Worm (Caenorhabditis elegans) whole organism, young adult: ENCODE results near the gene iglr-1.

ENCODE experiments used
- B0019.2 ChIP-seq: fragments of 200-800 bp; sonication (Bioruptor generic); conservative IDR thresholded peaks from 2 replicates; pipeline ENCODE4 v1.3.6; 2022; ENCODE audit warnings: missing genetic modification reagents, missing genetic modification characterization, missing compliant biosample characterization
- B0261.1 ChIP-seq: sonication (generic microtip); optimal IDR thresholded peaks from 2 replicates; lab custom pipeline; 2016; ENCODE audit warnings: mild to moderate bottlenecking, missing genetic modification characterization, moderate library complexity, missing compliant biosample characterization
- C06A6.2 ChIP-seq: fragments of 200-800 bp; sonication (Bioruptor generic); conservative IDR thresholded peaks from 2 replicates; pipeline ENCODE4 v1.3.6; 2022; ENCODE audit warnings: missing genetic modification characterization, missing compliant biosample characterization
- C17E4.6 ChIP-seq: fragments of 200-800 bp; sonication (Bioruptor generic); IDR thresholded peaks from 2 replicates; pipeline ENCODE4 v1.3.6; 2022; ENCODE audit warnings: missing genetic modification reagents, missing genetic modification characterization, missing compliant biosample characterization
- F10E7.11 ChIP-seq: sonication (generic microtip); optimal IDR thresholded peaks from 2 replicates; lab custom pipeline; 2017; ENCODE audit warnings: mild to moderate bottlenecking, missing genetic modification characterization, moderate library complexity, missing compliant biosample characterization
- F37B4.10 ChIP-seq: fragments of 200-800 bp; sonication (Bioruptor generic); IDR thresholded peaks from 2 replicates; pipeline ENCODE4 v1.3.6; 2022; ENCODE audit warnings: missing genetic modification characterization, missing compliant biosample characterization
- F39B2.1 ChIP-seq: fragments of 200-800 bp; sonication (Bioruptor generic); IDR thresholded peaks from 2 replicates; pipeline ENCODE4 v1.3.6; 2022; ENCODE audit warnings: missing genetic modification reagents, missing genetic modification characterization, missing compliant biosample characterization
- F52B5.7 ChIP-seq: sonication (generic microtip); optimal IDR thresholded peaks from 2 replicates; lab custom pipeline; 2016; ENCODE audit warnings: mild to moderate bottlenecking, missing genetic modification characterization, missing compliant biosample characterization
- F57C9.4 ChIP-seq: sonication (generic microtip); optimal IDR thresholded peaks from 2 replicates; lab custom pipeline; 2017; ENCODE audit warnings: mild to moderate bottlenecking, missing genetic modification characterization, missing compliant biosample characterization
- Y56A3A.18 ChIP-seq: fragments of 200-800 bp; sonication (Bioruptor generic); IDR thresholded peaks from 2 replicates; pipeline ENCODE4 v1.3.6; 2022; ENCODE audit warnings: missing genetic modification reagents, missing genetic modification characterization, missing compliant biosample characterization
- Y67H2A.10 ChIP-seq: fragments of 200-800 bp; sonication (Bioruptor generic); conservative IDR thresholded peaks from 2 replicates; pipeline ENCODE4 v1.3.6; 2022; ENCODE audit warnings: missing genetic modification reagents, missing genetic modification characterization, missing compliant biosample characterization
- aptf-2 ChIP-seq: fragments of 200-800 bp; sonication (Bioruptor generic); conservative IDR thresholded peaks from 2 replicates; pipeline ENCODE4 v1.3.6; 2022; ENCODE audit warnings: missing genetic modification reagents, missing genetic modification characterization, missing compliant biosample characterization
- athp-1 ChIP-seq: sonication (generic microtip); optimal IDR thresholded peaks from 2 replicates; lab custom pipeline; 2017; ENCODE audit warnings: mild to moderate bottlenecking, missing genetic modification characterization, missing compliant biosample characterization
- attf-3 ChIP-seq: fragments of 200-800 bp; sonication (Bioruptor generic); conservative IDR thresholded peaks from 2 replicates; pipeline ENCODE4 v1.3.6; 2022; ENCODE audit warnings: missing genetic modification reagents, missing genetic modification characterization, missing compliant biosample characterization
- attf-6 ChIP-seq: fragments of 200-800 bp; sonication (Bioruptor generic); IDR thresholded peaks from 2 replicates; pipeline ENCODE4 v1.3.6; 2022; ENCODE audit warnings: missing genetic modification reagents, missing genetic modification characterization, missing compliant biosample characterization
- bed-1 ChIP-seq: fragments of 200-800 bp; sonication (Bioruptor generic); IDR thresholded peaks from 2 replicates; pipeline ENCODE4 v1.3.6; 2022; ENCODE audit warnings: missing genetic modification reagents, missing genetic modification characterization, missing compliant biosample characterization
- cebp-1 ChIP-seq, 2 experiments: fragments of 200-800 bp in 1 of 2; sonication (Bioruptor generic) in 1 of 2; sonication (generic microtip) in 1 of 2; IDR thresholded peaks in 1 of 2; optimal IDR thresholded peaks in 1 of 2; 2 replicates each; pipeline versions ENCODE4 v1.3.6 to Lab custom; 2017 to 2022; ENCODE audit warnings: missing compliant biosample characterization in 2 of 2, missing genetic modification characterization in 2 of 2, mild to moderate bottlenecking in 1 of 2, missing genetic modification reagents in 1 of 2, moderate library complexity in 1 of 2
- cebp-2 ChIP-seq: fragments of 200-800 bp; sonication (Bioruptor generic); IDR thresholded peaks from 2 replicates; pipeline ENCODE4 v1.3.6; 2022; ENCODE audit warnings: missing genetic modification characterization, missing compliant biosample characterization
- ceh-100 ChIP-seq: fragments of 200-800 bp; sonication (Bioruptor generic); IDR thresholded peaks from 2 replicates; pipeline ENCODE4 v1.3.6; 2022; ENCODE audit warnings: missing genetic modification reagents, missing genetic modification characterization, missing compliant biosample characterization
- dpff-1 ChIP-seq: sonication (generic microtip); optimal IDR thresholded peaks from 2 replicates; lab custom pipeline; 2017; ENCODE audit warnings: mild to moderate bottlenecking, missing genetic modification characterization, missing compliant biosample characterization
- dpl-1 ChIP-seq: fragments of 150-350 bp; optimal IDR thresholded peaks from 2 replicates; lab custom pipeline; 2014; ENCODE audit warnings: missing biosample characterization, missing genetic modification reagents, missing genetic modification characterization
- efl-1 ChIP-seq: fragments of 150-350 bp; optimal IDR thresholded peaks from 2 replicates; lab custom pipeline; 2014; ENCODE audit warnings: missing biosample characterization, missing genetic modification reagents, missing genetic modification characterization
- egrh-3 ChIP-seq: fragments of 200-800 bp; sonication (Bioruptor generic); IDR thresholded peaks from 2 replicates; pipeline ENCODE4 v1.3.6; 2022; ENCODE audit warnings: missing genetic modification reagents, missing genetic modification characterization, missing compliant biosample characterization
- him-1 ChIP-seq: sonication (generic microtip); optimal IDR thresholded peaks from 2 replicates; lab custom pipeline; 2016; ENCODE audit warnings: missing genotype, missing genetic modification reagents, missing genetic modification characterization, missing compliant biosample characterization
- hmg-1.2 ChIP-seq: fragments of 200-800 bp; sonication (Bioruptor generic); IDR thresholded peaks from 2 replicates; pipeline ENCODE4 v1.3.6; 2022; ENCODE audit warnings: missing genetic modification reagents, missing genetic modification characterization, missing compliant biosample characterization
- hrde-1 ChIP-seq: sonication (generic microtip); optimal IDR thresholded peaks from 2 replicates; lab custom pipeline; 2016; ENCODE audit warnings: missing genetic modification characterization, mild to moderate bottlenecking, missing compliant biosample characterization, moderate library complexity, missing genotype, missing genetic modification reagents, borderline replicate concordance
- hsf-1 ChIP-seq: fragments of 200-800 bp; sonication (Bioruptor generic); IDR thresholded peaks from 2 replicates; pipeline ENCODE4 v1.3.6; 2022; ENCODE audit warnings: missing genetic modification reagents, missing genetic modification characterization, missing compliant biosample characterization
- let-526 ChIP-seq: fragments of 200-800 bp; sonication (Bioruptor generic); IDR thresholded peaks from 2 replicates; pipeline ENCODE4 v1.3.6; 2022; ENCODE audit warnings: missing genetic modification reagents, missing genetic modification characterization, missing compliant biosample characterization
- let-607 ChIP-seq, 2 experiments: fragments of 200-800 bp in 1 of 2; sonication (Bioruptor generic) in 1 of 2; sonication (generic microtip) in 1 of 2; optimal IDR thresholded peaks; 2 replicates each; lab custom pipeline; 2016 to 2018; ENCODE audit warnings: mild to moderate bottlenecking in 2 of 2, missing compliant biosample characterization in 2 of 2, missing genetic modification characterization in 2 of 2, moderate library complexity in 2 of 2, missing genotype in 1 of 2
- lin-35 ChIP-seq, 3 experiments: fragments of 150-350 bp in 2 of 3; sonication (generic microtip) in 1 of 3; optimal IDR thresholded peaks; 2 replicates each; lab custom pipeline; 2014 to 2018; ENCODE audit warnings: missing biosample characterization in 3 of 3, missing genetic modification characterization in 3 of 3, missing genetic modification reagents in 3 of 3
- lin-40 ChIP-seq: sonication (generic microtip); optimal IDR thresholded peaks from 2 replicates; lab custom pipeline; 2016; ENCODE audit warnings: missing genetic modification characterization, mild to moderate bottlenecking, missing compliant biosample characterization, missing genotype, missing genetic modification reagents
- lir-1 ChIP-seq: fragments of 200-800 bp; sonication (Bioruptor generic); conservative IDR thresholded peaks from 2 replicates; pipeline ENCODE4 v1.3.6; 2022; ENCODE audit warnings: missing genetic modification reagents, missing genetic modification characterization, missing compliant biosample characterization
- lsy-27 ChIP-seq: sonication (generic microtip); optimal IDR thresholded peaks from 2 replicates; lab custom pipeline; 2017; ENCODE audit warnings: missing genetic modification characterization, mild to moderate bottlenecking, missing compliant biosample characterization, antibody characterized with exemption, missing genotype, borderline replicate concordance; ENCODE audit not compliant: insufficient read depth
- madf-3 ChIP-seq: fragments of 200-800 bp; sonication (Bioruptor generic); IDR thresholded peaks from 2 replicates; pipeline ENCODE4 v1.3.6; 2022; ENCODE audit warnings: missing genetic modification reagents, missing genetic modification characterization, missing compliant biosample characterization
- madf-6 ChIP-seq: fragments of 200-800 bp; sonication (Bioruptor generic); IDR thresholded peaks from 2 replicates; pipeline ENCODE4 v1.3.6; 2022; ENCODE audit warnings: missing genetic modification reagents, missing genetic modification characterization, missing compliant biosample characterization
- mel-28 ChIP-seq: sonication (generic microtip); optimal IDR thresholded peaks from 2 replicates; lab custom pipeline; 2016; ENCODE audit warnings: borderline replicate concordance, mild to moderate bottlenecking, missing genetic modification characterization, missing compliant biosample characterization
- nhr-179 ChIP-seq: sonication (generic microtip); optimal IDR thresholded peaks from 2 replicates; lab custom pipeline; 2016; ENCODE audit warnings: mild to moderate bottlenecking, missing genetic modification characterization, missing compliant biosample characterization
- nhr-80 ChIP-seq: sonication (generic microtip); optimal IDR thresholded peaks from 2 replicates; lab custom pipeline; 2016; ENCODE audit warnings: missing genetic modification characterization, missing compliant biosample characterization
- nhr-90 ChIP-seq: sonication (generic microtip); optimal IDR thresholded peaks from 2 replicates; lab custom pipeline; 2016; ENCODE audit warnings: missing genotype, mild to moderate bottlenecking, missing genetic modification characterization, missing compliant biosample characterization
- pbrm-1 ChIP-seq: fragments of 200-800 bp; sonication (Bioruptor generic); IDR thresholded peaks from 2 replicates; pipeline ENCODE4 v1.3.6; 2022; ENCODE audit warnings: missing genetic modification reagents, missing genetic modification characterization, missing compliant biosample characterization
- rcor-1 ChIP-seq: fragments of 200-800 bp; sonication (Bioruptor generic); IDR thresholded peaks from 2 replicates; pipeline ENCODE4 v1.3.6; 2022; ENCODE audit warnings: missing genetic modification reagents, missing genetic modification characterization, missing compliant biosample characterization
- repo-1 ChIP-seq: sonication (generic microtip); optimal IDR thresholded peaks from 2 replicates; lab custom pipeline; 2017; ENCODE audit warnings: mild to moderate bottlenecking, missing genetic modification characterization, missing compliant biosample characterization
- tlf-1 ChIP-seq: fragments of 200-800 bp; sonication (Bioruptor generic); optimal IDR thresholded peaks from 2 replicates; lab custom pipeline; 2018; ENCODE audit warnings: mild to moderate bottlenecking, missing genetic modification characterization, missing compliant biosample characterization
- unc-130 ChIP-seq: sonication (generic microtip); optimal IDR thresholded peaks from 2 replicates; lab custom pipeline; 2016; ENCODE audit warnings: missing genetic modification reagents, missing genetic modification characterization, missing compliant biosample characterization
- zim-3 ChIP-seq: sonication (generic microtip); optimal IDR thresholded peaks from 2 replicates; lab custom pipeline; 2017; ENCODE audit warnings: mild to moderate bottlenecking, missing genetic modification characterization, moderate library complexity, missing compliant biosample characterization
- ztf-18 ChIP-seq: sonication (generic microtip); optimal IDR thresholded peaks from 2 replicates; lab custom pipeline; 2016; ENCODE audit warnings: missing genotype, mild to moderate bottlenecking, missing genetic modification characterization, missing compliant biosample characterization
- ztf-3 ChIP-seq: fragments of 200-800 bp; sonication (Bioruptor generic); optimal IDR thresholded peaks from 2 replicates; lab custom pipeline; 2018; ENCODE audit warnings: mild to moderate bottlenecking, missing genetic modification characterization, missing compliant biosample characterization

Gene iglr-1

DNA sequence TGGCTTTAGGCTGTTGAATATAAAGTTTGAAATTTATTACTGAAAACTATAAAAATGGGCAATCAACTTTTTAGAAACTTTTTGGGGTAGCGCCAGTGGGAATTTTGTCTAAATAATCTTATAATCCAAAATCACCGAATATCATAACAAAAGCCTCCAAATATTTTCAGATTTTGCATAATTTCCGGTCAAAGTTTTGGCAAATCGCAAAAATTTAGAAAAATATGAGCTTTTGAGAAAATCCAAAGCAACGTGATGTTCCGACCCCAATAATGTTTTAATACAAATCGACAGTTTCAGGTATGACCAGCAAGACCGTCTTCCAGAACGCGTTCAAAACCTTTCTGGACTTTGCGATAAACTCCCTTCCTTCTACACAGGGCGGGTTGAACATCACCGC lies 11.8 kb downstream of the iglr-1 start, which contains the start of gene emre-1:
emre-1 (plus strand) TSS at position 301 of the 400 bp plus-strand sequence.
- TF ChIP-seq madf-6 (GFP tag; lab: Robert Waterston, UW) (no peak), attf-6 (GFP tag; lab: Robert Waterston, UW) (no peak), aptf-2 (GFP tag; lab: Robert Waterston, UW) (no peak), lsy-27 (tag; lab: Kevin White, UChicago) (no peak), B0261.1 (no peak), athp-1 (tag; lab: Kevin White, UChicago) (no peak), him-1 (tag; lab: Kevin White, UChicago) (no peak), tlf-1 (GFP tag; lab: Kevin White, UChicago) (no peak), rcor-1 (GFP tag; lab: Robert Waterston, UW) (no peak), cebp-2 (no peak), F39B2.1 (GFP tag; lab: Robert Waterston, UW) (no peak), hmg-1.2 (no peak), dpff-1 (no peak), unc-130 (GFP tag; lab: Kevin White, UChicago) (no peak), repo-1 (tag; lab: Kevin White, UChicago) (no peak)

ce11 chrX:14978756-14979155 lies 12.4 kb downstream of the iglr-1 start:
- TF ChIP-seq madf-6 (GFP tag; lab: Robert Waterston, UW) (no peak), ceh-100 (no peak), lir-1 (GFP tag; lab: Robert Waterston, UW) (no peak), athp-1 (tag; lab: Kevin White, UChicago) (no peak), hrde-1 (tag; lab: Kevin White, UChicago) (no peak), F37B4.10 (GFP tag; lab: Robert Waterston, UW) (no peak), hsf-1 (no peak), nhr-90 (no peak), dpl-1 (GFP tag; lab: Kevin White, UChicago) (no peak), Y67H2A.10 (GFP tag; lab: Robert Waterston, UW) (no peak), egrh-3 (GFP tag; lab: Robert Waterston, UW) (no peak), madf-3 (GFP tag; lab: Robert Waterston, UW) (no peak), cebp-2 (no peak), let-607 (tag; optimal IDR thresholded peaks at IDR 0.05; lab: Kevin White, UChicago) (peak in 1 of 2 experiments; percentile 10), ztf-3 (GFP tag; lab: Kevin White, UChicago) (no peak), attf-3 (no peak), F10E7.11 (no peak), nhr-179 (no peak), Y56A3A.18 (GFP tag; lab: Robert Waterston, UW) (no peak), F57C9.4 (tag; lab: Kevin White, UChicago) (no peak), bed-1 (GFP tag; lab: Robert Waterston, UW) (no peak), let-526 (GFP tag; lab: Robert Waterston, UW) (no peak), cebp-1 (GFP tag; IDR thresholded peaks at IDR 0.05; lab: Robert Waterston, UW) (no peak), cebp-1 (tag; optimal IDR thresholded peaks at IDR 0.05; lab: Kevin White, UChicago) (peak; percentile 49), B0019.2 (GFP tag; lab: Robert Waterston, UW) (no peak), lin-40 (tag; lab: Kevin White, UChicago) (peak; percentile 60), dpff-1 (no peak), F52B5.7 (tag; lab: Kevin White, UChicago) (no peak), ztf-18 (tag; lab: Kevin White, UChicago) (no peak), efl-1 (no peak), zim-3 (tag; lab: Kevin White, UChicago) (no peak), mel-28 (tag; lab: Kevin White, UChicago) (no peak), C06A6.2 (GFP tag; lab: Robert Waterston, UW) (no peak), pbrm-1 (GFP tag; lab: Robert Waterston, UW) (no peak), lin-35 (GFP tag; optimal IDR thresholded peaks at IDR 0.05; lab: Kevin White, UChicago) (peak in 1 of 3 experiments; percentile 3), C17E4.6 (GFP tag; lab: Robert Waterston, UW) (no peak), lsy-27 (tag; lab: Kevin White, UChicago) (no peak), nhr-80 (tag; lab: Kevin White, UChicago) (peak; percentile 39)
